Worm (Caenorhabditis elegans): ENCODE results near the gene W09G12.7.
"Not testable (repeated sequence)": the region's sequence is repeated elsewhere in the genome, so short reads cannot be mapped to it uniquely, and the experiment has no call there.

W09G12.7 gene

DNA sequence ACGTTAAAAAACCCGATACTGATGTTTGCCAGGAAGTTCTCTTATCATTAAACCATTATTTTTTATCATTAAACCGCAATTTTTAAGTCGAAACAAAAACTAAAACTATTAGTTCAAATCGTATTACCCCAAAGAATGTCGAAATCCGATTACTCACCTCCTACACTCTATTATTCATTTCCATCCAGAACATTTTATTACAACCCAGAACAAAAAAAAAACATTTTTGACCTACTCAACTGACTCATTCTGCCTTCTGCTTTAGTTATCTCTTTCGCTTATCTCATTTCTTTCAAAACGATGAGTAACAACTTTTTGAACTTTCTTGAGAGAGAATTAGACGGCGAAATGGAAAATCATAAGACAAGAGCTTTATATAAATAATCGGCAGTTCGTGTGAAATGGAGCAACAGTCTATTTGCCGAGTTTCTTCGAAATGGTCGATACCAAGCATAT lies at the start of gene W09G12.7:
Gene W09G12.7 (plus strand): TSS at position 406 of the 456 bp plus-strand sequence.
- no peak for TF ChIP-seq B0310.2 (tag; optimal IDR thresholded peaks at IDR 0.05)
- TF ChIP-seq hmg-4 (GFP tag; optimal IDR thresholded peaks at IDR 0.05) = no peak
- no peak for TF ChIP-seq sea-1 (GFP tag; conservative IDR thresholded peaks at IDR 0.05)
- no peak for TF ChIP-seq tbx-37 (GFP tag; conservative IDR thresholded peaks at IDR 0.05)
- no peak for TF ChIP-seq tbx-11 (GFP tag; IDR thresholded peaks at IDR 0.05)
- no peak for TF ChIP-seq aly-1 (tag; optimal IDR thresholded peaks at IDR 0.05)
- TF ChIP-seq ceh-36 (tag; optimal IDR thresholded peaks at IDR 0.05) = no peak

DNA sequence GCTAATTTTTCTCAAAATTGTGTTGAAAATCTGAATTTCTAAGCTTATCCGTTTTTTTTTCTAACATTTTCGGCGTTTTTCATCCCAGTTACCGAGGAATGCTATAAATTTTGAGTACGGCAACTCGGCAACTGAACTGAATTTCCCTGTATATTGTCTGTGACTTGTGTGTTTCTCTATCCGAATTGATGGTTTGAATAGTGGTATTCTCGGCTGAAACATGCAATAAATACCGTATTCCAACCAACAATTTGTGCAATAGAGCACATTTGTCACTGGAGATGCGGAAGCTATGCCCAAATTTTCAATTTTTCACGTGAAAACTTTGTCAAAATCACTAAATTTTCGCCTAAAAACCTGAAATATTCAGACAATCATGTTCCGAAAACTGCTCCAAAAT lies 46.6 kb upstream of the W09G12.7 start, which contains the start of gene rmif-2:
Gene rmif-2 (plus strand): TSS at position 301 of the 400 bp plus-strand sequence.
- TF ChIP-seq B0310.2 (tag; optimal IDR thresholded peaks at IDR 0.05); hmg-4 (GFP tag; optimal IDR thresholded peaks at IDR 0.05); flt-1 (GFP tag; IDR thresholded peaks at IDR 0.05): not testable (repeated sequence)

DNA sequence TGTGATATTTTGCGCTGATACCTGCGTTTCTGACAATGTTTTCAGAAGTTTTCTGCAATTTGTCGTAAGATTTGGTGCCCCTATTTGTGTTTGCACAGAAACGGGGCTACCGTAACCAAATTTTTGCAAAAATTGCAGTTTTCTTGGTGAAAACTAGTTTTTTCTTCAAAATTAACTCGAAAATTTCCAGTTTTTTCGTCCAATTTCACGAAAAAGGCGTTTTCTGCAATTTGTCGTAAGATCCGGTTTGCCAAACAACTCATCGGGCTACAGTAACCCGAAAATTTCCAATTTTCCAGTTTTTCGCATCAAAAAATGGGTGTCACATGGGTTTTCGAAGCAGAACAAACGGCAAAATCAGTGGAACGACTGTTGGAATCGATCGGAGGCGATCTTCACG lies 41.4 kb upstream of the W09G12.7 start, which contains the start of gene mdt-20:
Gene mdt-20 (plus strand): TSS at position 301 of the 400 bp plus-strand sequence.
- not testable (repeated sequence) for TF ChIP-seq aly-1 (tag; optimal IDR thresholded peaks at IDR 0.05); tbx-37 (GFP tag; conservative IDR thresholded peaks at IDR 0.05); hmg-4 (GFP tag; optimal IDR thresholded peaks at IDR 0.05)

DNA sequence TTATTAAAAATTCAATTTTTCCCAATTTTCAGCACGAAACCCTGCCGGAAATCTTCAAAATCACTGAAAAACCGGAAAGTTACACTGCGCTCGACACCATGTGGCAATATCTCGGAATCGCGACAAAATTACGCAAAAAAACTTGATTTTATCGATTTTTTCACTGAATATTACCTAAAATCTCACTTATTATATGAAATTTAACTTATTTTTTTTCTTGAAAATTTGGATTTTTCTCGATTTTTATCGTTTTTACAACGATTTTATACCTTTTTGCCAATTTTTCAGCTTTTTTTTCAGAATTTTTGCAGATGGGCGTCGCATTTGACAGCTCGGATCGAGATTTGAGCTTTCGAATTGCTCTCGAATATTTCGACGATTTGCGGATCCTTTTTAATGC lies 36.1 kb upstream of the W09G12.7 start, which contains the start of gene spl-3:
Gene spl-3 (plus strand): TSS at position 301 of the 400 bp plus-strand sequence.
- TF ChIP-seq scrt-1 (GFP tag; IDR thresholded peaks at IDR 0.05) = no peak
- TF ChIP-seq ama-1 (optimal IDR thresholded peaks at IDR 0.05) = no peak
- TF ChIP-seq aly-1 (tag; optimal IDR thresholded peaks at IDR 0.05) = no peak
- no peak for TF ChIP-seq tra-4 (tag; optimal IDR thresholded peaks at IDR 0.05)
- no peak for TF ChIP-seq hnd-1 (tag; optimal IDR thresholded peaks at IDR 0.05)
- no peak for TF ChIP-seq tbx-37 (GFP tag; conservative IDR thresholded peaks at IDR 0.05)
- TF ChIP-seq B0310.2 (tag; optimal IDR thresholded peaks at IDR 0.05) = no peak
- no peak for TF ChIP-seq pes-1 (GFP tag; IDR thresholded peaks at IDR 0.05)
- no peak for TF ChIP-seq flt-1 (GFP tag; IDR thresholded peaks at IDR 0.05)

DNA sequence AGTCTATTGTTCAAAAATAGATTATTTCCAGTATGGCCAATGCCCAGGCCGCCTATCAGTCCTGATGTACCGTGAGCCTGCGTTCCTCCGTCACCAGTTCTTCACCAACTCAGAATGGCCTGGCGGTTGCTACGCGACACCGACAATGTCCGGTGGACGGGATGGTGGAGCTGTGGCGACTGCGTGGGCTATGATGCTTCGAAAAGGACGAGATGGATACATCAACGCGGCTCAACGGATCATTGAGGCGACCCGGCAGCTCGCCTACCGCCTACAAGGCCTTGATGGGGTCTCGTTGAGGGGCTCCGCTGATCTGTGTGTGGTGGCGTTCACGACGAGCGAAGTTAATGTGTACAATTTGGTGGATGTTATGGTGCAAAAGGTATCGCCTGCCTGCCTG lies 29.4 kb upstream of the W09G12.7 start:
- TF ChIP-seq flt-1 (GFP tag; IDR thresholded peaks at IDR 0.05) (no peak), pes-1 (GFP tag; IDR thresholded peaks at IDR 0.05) (no peak), B0310.2 (tag; optimal IDR thresholded peaks at IDR 0.05) (no peak), F13C5.2 (tag; optimal IDR thresholded peaks at IDR 0.05) (no peak), tra-4 (tag; optimal IDR thresholded peaks at IDR 0.05) (no peak), tbx-11 (GFP tag; IDR thresholded peaks at IDR 0.05) (no peak)

DNA sequence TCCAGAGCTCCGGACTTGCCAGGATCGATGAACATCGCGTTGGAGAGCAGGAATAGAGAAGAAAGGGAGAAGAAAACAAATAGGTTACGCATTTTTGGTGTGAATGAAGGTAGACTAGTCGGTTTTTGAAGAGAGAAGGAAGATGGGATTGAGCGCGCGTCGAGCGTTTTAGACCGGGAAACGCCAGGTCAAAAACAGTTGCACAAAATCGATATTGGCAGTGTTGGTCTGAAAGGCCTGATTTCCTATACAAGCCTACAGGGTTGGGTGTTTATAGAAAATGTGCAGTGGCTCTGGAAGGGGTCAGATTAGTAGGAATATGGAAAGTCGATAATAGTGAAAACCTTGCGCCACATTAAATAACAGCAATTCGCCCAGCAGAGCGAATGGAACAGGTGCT lies 24.0 kb upstream of the W09G12.7 start, which contains the start of gene dsl-2:
Gene dsl-2 (minus strand): TSS at position 101 of the 400 bp plus-strand sequence.
- TF ChIP-seq B0310.2 (tag; optimal IDR thresholded peaks at IDR 0.05) = no peak
- TF ChIP-seq hmbx-1 (tag; optimal IDR thresholded peaks at IDR 0.05) = no peak
- TF ChIP-seq hmg-4 (GFP tag; optimal IDR thresholded peaks at IDR 0.05) = no peak
- TF ChIP-seq ama-1 (optimal IDR thresholded peaks at IDR 0.05) = no peak
- TF ChIP-seq sea-1 (GFP tag; conservative IDR thresholded peaks at IDR 0.05) = no peak
- TF ChIP-seq pes-1 (GFP tag; IDR thresholded peaks at IDR 0.05) = no peak
- no peak for TF ChIP-seq scrt-1 (GFP tag; IDR thresholded peaks at IDR 0.05)
- TF ChIP-seq tbx-37 (GFP tag; conservative IDR thresholded peaks at IDR 0.05) = no peak
- no peak for TF ChIP-seq hnd-1 (tag; optimal IDR thresholded peaks at IDR 0.05)
- no peak for TF ChIP-seq tbx-11 (GFP tag; IDR thresholded peaks at IDR 0.05)
- no peak for TF ChIP-seq aly-1 (tag; optimal IDR thresholded peaks at IDR 0.05)
- TF ChIP-seq ceh-36 (tag; optimal IDR thresholded peaks at IDR 0.05) = no peak
- no peak for TF ChIP-seq ets-7 (tag; optimal IDR thresholded peaks at IDR 0.05)
- no peak for TF ChIP-seq tra-4 (tag; optimal IDR thresholded peaks at IDR 0.05)

DNA sequence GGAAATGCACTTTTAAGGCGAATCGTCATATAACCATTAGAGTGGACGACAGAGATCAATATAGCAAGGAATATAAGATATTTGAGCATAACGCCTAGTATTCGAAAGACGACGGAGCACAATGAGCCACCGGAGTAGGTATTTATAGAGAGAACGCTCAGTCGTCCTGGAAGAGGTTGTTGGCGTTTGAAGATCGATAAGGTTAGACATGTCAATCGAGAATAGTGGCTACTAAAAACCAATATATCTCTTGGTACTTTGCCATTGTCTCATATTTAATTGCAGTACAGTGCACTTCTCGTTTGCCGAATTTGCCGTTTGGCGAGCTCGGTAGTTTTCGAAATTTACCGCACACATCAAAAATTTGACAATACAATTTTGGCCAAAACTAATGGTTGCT lies 20.9 kb upstream of the W09G12.7 start, which contains the start of gene dsl-1:
Gene dsl-1 (minus strand): TSS at position 101 of the 400 bp plus-strand sequence.
- TF ChIP-seq tbx-11 (GFP tag; IDR thresholded peaks at IDR 0.05) (no peak), pes-1 (GFP tag; IDR thresholded peaks at IDR 0.05) (no peak), ceh-36 (tag; optimal IDR thresholded peaks at IDR 0.05) (no peak), B0310.2 (tag; optimal IDR thresholded peaks at IDR 0.05) (no peak), hnd-1 (tag; optimal IDR thresholded peaks at IDR 0.05) (no peak), hmg-4 (GFP tag; optimal IDR thresholded peaks at IDR 0.05) (no peak), tra-4 (tag; optimal IDR thresholded peaks at IDR 0.05) (no peak), flt-1 (GFP tag; IDR thresholded peaks at IDR 0.05) (no peak), scrt-1 (GFP tag; IDR thresholded peaks at IDR 0.05) (no peak), hmbx-1 (tag; optimal IDR thresholded peaks at IDR 0.05) (no peak), ets-7 (tag; optimal IDR thresholded peaks at IDR 0.05) (no peak), sea-1 (GFP tag; conservative IDR thresholded peaks at IDR 0.05) (no peak), tbx-37 (GFP tag; conservative IDR thresholded peaks at IDR 0.05) (no peak), F13C5.2 (tag; optimal IDR thresholded peaks at IDR 0.05) (no peak), ama-1 (optimal IDR thresholded peaks at IDR 0.05) (no peak)

DNA sequence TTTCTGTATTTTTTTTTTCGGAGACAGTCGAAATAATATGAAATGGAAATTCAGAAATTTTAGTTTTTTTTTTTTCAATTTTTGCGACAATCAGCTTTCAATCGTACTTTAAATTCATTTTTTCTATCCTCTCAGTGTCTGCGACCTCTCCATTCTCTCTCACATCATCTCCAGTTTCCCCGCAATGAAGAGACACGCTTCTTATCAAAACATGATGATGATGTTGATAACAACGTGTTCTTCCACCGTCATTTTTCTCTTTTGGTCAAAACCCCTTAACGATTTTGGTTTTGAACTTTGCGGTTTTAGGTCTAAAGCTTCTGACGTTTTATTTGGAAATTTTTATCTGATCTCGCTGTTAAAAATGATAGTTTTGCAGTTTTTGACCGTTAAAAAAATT lies 19.6 kb upstream of the W09G12.7 start:
- TF ChIP-seq tra-4 (tag; optimal IDR thresholded peaks at IDR 0.05) (no peak), ets-7 (tag; optimal IDR thresholded peaks at IDR 0.05) (no peak), hnd-1 (tag; optimal IDR thresholded peaks at IDR 0.05) (no peak), ama-1 (optimal IDR thresholded peaks at IDR 0.05) (no peak)

DNA sequence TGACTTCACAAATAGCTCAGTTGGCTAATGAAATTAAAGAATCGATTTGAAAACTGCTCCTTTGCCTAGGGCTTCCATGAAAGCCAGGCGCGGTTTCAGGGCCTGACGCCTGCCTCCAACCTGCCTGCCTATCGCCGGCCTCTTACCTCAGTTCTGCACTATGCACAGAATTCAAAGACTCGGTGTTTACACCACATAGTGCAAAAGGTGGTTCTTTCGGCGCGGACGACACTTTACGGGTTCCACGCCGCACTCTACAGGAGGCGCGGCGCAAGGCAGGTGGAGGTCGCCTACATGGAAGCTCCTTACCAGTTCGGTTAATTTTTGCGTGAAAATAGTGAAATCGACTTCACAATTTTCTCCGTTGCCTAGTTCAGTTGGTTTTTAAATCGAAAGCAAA lies 19.1 kb upstream of the W09G12.7 start:
- TF ChIP-seq F13C5.2 (tag; optimal IDR thresholded peaks at IDR 0.05) = no peak
- no peak for TF ChIP-seq ama-1 (optimal IDR thresholded peaks at IDR 0.05)
- TF ChIP-seq B0310.2 (tag; optimal IDR thresholded peaks at IDR 0.05) = no peak
- TF ChIP-seq sea-1 (GFP tag; conservative IDR thresholded peaks at IDR 0.05) = no peak
- TF ChIP-seq tbx-11 (GFP tag; IDR thresholded peaks at IDR 0.05) = no peak
- TF ChIP-seq ceh-13 (GFP tag; optimal IDR thresholded peaks at IDR 0.05) = no peak
- TF ChIP-seq ceh-36 (tag; optimal IDR thresholded peaks at IDR 0.05) = no peak
- no peak for TF ChIP-seq flt-1 (GFP tag; IDR thresholded peaks at IDR 0.05)
- no peak for TF ChIP-seq tra-4 (tag; optimal IDR thresholded peaks at IDR 0.05)
- TF ChIP-seq hmg-4 (GFP tag; optimal IDR thresholded peaks at IDR 0.05) = no peak
- TF ChIP-seq ets-7 (tag; optimal IDR thresholded peaks at IDR 0.05) = no peak
- no peak for TF ChIP-seq hnd-1 (tag; optimal IDR thresholded peaks at IDR 0.05)
- TF ChIP-seq scrt-1 (GFP tag; IDR thresholded peaks at IDR 0.05) = no peak
- TF ChIP-seq aly-1 (tag; optimal IDR thresholded peaks at IDR 0.05) = no peak
